Fruit fly (Drosophila melanogaster) Kc167 (cell line): Measurements from ENCODE around the gene SH3PX1.

Source experiments
- h ChIP-seq: fragments of >200 bp; optimal IDR thresholded peaks from 3 replicates; lab custom pipeline; 2018; ENCODE audit warnings: missing external identifiers
- psq ChIP-seq: fragments of >200 bp; optimal IDR thresholded peaks from 2 replicates; lab custom pipeline; 2017; ENCODE audit warnings: missing external identifiers

DNA sequence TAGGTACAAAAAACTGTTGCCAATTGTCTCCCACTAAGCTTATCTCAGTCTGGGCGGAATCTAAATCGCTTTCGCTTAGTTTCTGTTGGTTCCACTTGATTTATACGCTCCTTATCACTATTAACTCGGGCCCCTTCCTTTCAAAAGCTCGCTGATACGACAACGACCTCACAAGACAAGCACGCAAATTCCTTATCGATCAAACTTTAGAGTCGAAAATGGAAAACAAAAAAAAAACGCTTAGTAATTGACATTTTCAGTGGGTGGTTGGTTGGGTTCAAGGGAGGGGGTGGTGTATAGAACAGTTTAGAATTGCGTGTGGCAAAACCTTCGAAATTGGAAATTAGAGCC lies 22.2 kb downstream of the SH3PX1 start:
- no peak for TF ChIP-seq h (lab: Kevin White, UChicago)
- no peak for TF ChIP-seq psq (lab: Kevin White, UChicago)
